Worm (Caenorhabditis elegans) whole organism, L1 larva: ENCODE data around the gene cya-1.
"Not testable (repeated sequence)": the region's sequence is repeated elsewhere in the genome, so short reads cannot be mapped to it uniquely, and the experiment has no call there.

ENCODE experiments used
- C16A3.4 ChIP-seq: fragments of 150-350 bp; optimal IDR thresholded peaks from 2 replicates; lab custom pipeline; 2014; ENCODE audit warnings: missing biosample characterization, missing genetic modification characterization
- aly-2 ChIP-seq: fragments of 150-350 bp; optimal IDR thresholded peaks from 2 replicates; lab custom pipeline; 2014; ENCODE audit warnings: missing biosample characterization, missing genetic modification characterization
- ceh-8 ChIP-seq: fragments of 200-800 bp; sonication (Bioruptor generic); optimal IDR thresholded peaks from 2 replicates; lab custom pipeline; 2018; ENCODE audit warnings: mild to moderate bottlenecking, missing genetic modification characterization, moderate library complexity, missing compliant biosample characterization
- fos-1 ChIP-seq: fragments of 150-350 bp; optimal IDR thresholded peaks from 2 replicates; lab custom pipeline; 2014; ENCODE audit warnings: missing biosample characterization, missing genetic modification characterization
- lin-13 ChIP-seq: fragments of 150-350 bp; optimal IDR thresholded peaks from 2 replicates; lab custom pipeline; 2014; ENCODE audit warnings: missing biosample characterization, missing genetic modification reagents, missing genetic modification characterization
- lin-39 ChIP-seq: fragments of 150-350 bp; optimal IDR thresholded peaks from 2 replicates; lab custom pipeline; 2014; ENCODE audit warnings: missing biosample characterization, missing genetic modification reagents, missing genetic modification characterization
- lsy-2 ChIP-seq, 2 experiments: fragments of 150-350 bp; optimal IDR thresholded peaks; 2 replicates each; lab custom pipeline; 2014; ENCODE audit warnings: missing biosample characterization in 2 of 2, missing genetic modification characterization in 2 of 2
- nhr-11 ChIP-seq: fragments of 150-350 bp; optimal IDR thresholded peaks from 2 replicates; lab custom pipeline; 2014; ENCODE audit warnings: missing biosample characterization, missing genetic modification characterization
- nhr-76 ChIP-seq: sonication (generic microtip); optimal IDR thresholded peaks from 2 replicates; lab custom pipeline; 2017; ENCODE audit warnings: missing biosample characterization, missing genetic modification characterization
- sptf-1 ChIP-seq: fragments of 150-350 bp; optimal IDR thresholded peaks from 2 replicates; lab custom pipeline; 2014; ENCODE audit warnings: missing biosample characterization, missing genetic modification characterization
- xbp-1 ChIP-seq: sonication (generic microtip); optimal IDR thresholded peaks from 2 replicates; lab custom pipeline; 2016; ENCODE audit warnings: missing genetic modification characterization, missing compliant biosample characterization
- zip-4 ChIP-seq: fragments of 200-800 bp; sonication (Bioruptor generic); optimal IDR thresholded peaks from 2 replicates; lab custom pipeline; 2018; ENCODE audit warnings: mild to moderate bottlenecking, missing genetic modification characterization, moderate library complexity, missing compliant biosample characterization

DNA sequence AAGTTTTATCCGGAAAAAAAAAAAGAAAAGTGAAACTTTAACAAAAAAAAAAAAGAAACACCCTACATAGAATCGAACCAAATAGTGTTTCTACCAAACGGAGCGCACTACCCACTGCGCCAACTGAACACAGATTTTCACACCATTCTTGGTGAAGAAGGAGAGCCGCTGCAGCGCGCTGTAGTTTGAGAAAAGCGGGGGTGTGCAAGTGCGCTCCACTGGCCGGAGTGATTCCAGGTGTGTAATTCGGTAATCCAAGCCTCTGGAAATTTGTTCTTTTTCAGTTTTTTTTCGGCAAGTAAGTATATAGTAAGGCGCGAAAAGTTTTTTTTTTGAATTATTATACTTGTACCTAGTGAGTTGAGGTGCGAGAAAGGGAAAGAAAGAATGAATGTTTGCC, 1.8 kb upstream of the cya-1 start:
- TF ChIP-seq C16A3.4 (tag; lab: Kevin White, UChicago); lin-39 (tag; lab: Kevin White, UChicago); zip-4 (GFP tag; lab: Kevin White, UChicago); xbp-1 (tag; lab: Kevin White, UChicago); sptf-1 (tag; lab: Kevin White, UChicago); ceh-8 (GFP tag; lab: Kevin White, UChicago); lin-13 (GFP tag; lab: Kevin White, UChicago); nhr-11; aly-2 (tag; lab: Kevin White, UChicago); fos-1 (tag; lab: Kevin White, UChicago); nhr-76: not testable (repeated sequence)
- TF ChIP-seq lsy-2 (tag; optimal IDR thresholded peaks at IDR 0.05; lab: Kevin White, UChicago), result peak in 1 of 2 experiments; percentile 19
